Fruit fly (Drosophila melanogaster) whole organism, embryonic: ENCODE data around the gene CG14212.

Experiments
- CG1024 ChIP-seq: fragments of 200-800 bp; sonication (Bioruptor generic); IDR thresholded peaks from 2 replicates; pipeline ENCODE4 v1.3.6; 2022; ENCODE audit warnings: missing biosample characterization, missing genetic modification characterization
- CG10274 ChIP-seq: fragments of 200-800 bp; sonication (Bioruptor generic); optimal IDR thresholded peaks from 3 replicates; lab custom pipeline; 2017; ENCODE audit warnings: missing biosample characterization, mild to moderate bottlenecking, missing genetic modification characterization
- CG10565 ChIP-seq: fragments of 200-800 bp; sonication (Bioruptor generic); optimal IDR thresholded peaks from 3 replicates; lab custom pipeline; 2016; ENCODE audit warnings: missing biosample characterization, mild to moderate bottlenecking, missing genetic modification characterization
- CG11247 ChIP-seq: fragments of 200-800 bp; sonication (Bioruptor generic); IDR thresholded peaks from 2 replicates; pipeline ENCODE4 v1.3.6; 2022; ENCODE audit warnings: missing biosample characterization, missing genetic modification characterization
- CG12942 ChIP-seq: fragments of 200-800 bp; sonication (Bioruptor generic); optimal IDR thresholded peaks from 3 replicates; lab custom pipeline; 2016; ENCODE audit warnings: missing biosample characterization, missing genetic modification characterization
- CG13287 ChIP-seq: fragments of 200-800 bp; sonication (Bioruptor generic); IDR thresholded peaks from 2 replicates; pipeline ENCODE4 v1.3.6; 2022; ENCODE audit warnings: missing biosample characterization, missing genetic modification characterization; ENCODE audit not compliant: partially characterized antibody
- CG17328 ChIP-seq: fragments of 200-800 bp; sonication (Bioruptor generic); IDR thresholded peaks from 2 replicates; pipeline ENCODE4 v1.3.6; 2022; ENCODE audit warnings: missing biosample characterization, missing genetic modification characterization
- CG31388 ChIP-seq: fragments of 200-800 bp; sonication (Bioruptor generic); optimal IDR thresholded peaks from 2 replicates; lab custom pipeline; 2016; ENCODE audit warnings: missing biosample characterization, missing genetic modification characterization
- CG32772 ChIP-seq: fragments of 200-800 bp; sonication (Bioruptor generic); IDR thresholded peaks from 2 replicates; pipeline ENCODE4 v1.3.6; 2022; ENCODE audit warnings: missing biosample characterization, missing genetic modification characterization
- CG34376 ChIP-seq: fragments of 200-800 bp; sonication (Bioruptor generic); optimal IDR thresholded peaks from 2 replicates; lab custom pipeline; 2018; ENCODE audit warnings: missing biosample characterization, mild to moderate bottlenecking, missing genetic modification characterization
- CG4820 ChIP-seq: fragments of 200-800 bp; sonication (Bioruptor generic); optimal IDR thresholded peaks from 3 replicates; lab custom pipeline; 2016; ENCODE audit warnings: missing biosample characterization, missing genetic modification characterization
- CG6689 ChIP-seq: fragments of 200-800 bp; sonication (Bioruptor generic); IDR thresholded peaks from 2 replicates; pipeline ENCODE4 v1.3.6; 2022; ENCODE audit warnings: missing biosample characterization, missing genetic modification characterization
- CG7372 ChIP-seq: fragments of 200-800 bp; sonication (Bioruptor generic); IDR thresholded peaks from 2 replicates; pipeline ENCODE4 v1.3.6; 2022; ENCODE audit warnings: missing biosample characterization, missing genetic modification characterization
- CG7786 ChIP-seq: fragments of 200-800 bp; sonication (Bioruptor generic); optimal IDR thresholded peaks from 2 replicates; lab custom pipeline; 2016; ENCODE audit warnings: missing biosample characterization, missing genetic modification characterization
- CG7928 ChIP-seq: fragments of 200-800 bp; sonication (Bioruptor generic); optimal IDR thresholded peaks from 2 replicates; lab custom pipeline; 2017; ENCODE audit warnings: missing biosample characterization, mild to moderate bottlenecking, missing genetic modification characterization
- CG7987 ChIP-seq: fragments of 200-800 bp; sonication (Bioruptor generic); optimal IDR thresholded peaks from 2 replicates; lab custom pipeline; 2018; ENCODE audit warnings: missing biosample characterization, mild to moderate bottlenecking, missing genetic modification characterization, moderate library complexity
- CG8359 ChIP-seq: fragments of 200-800 bp; sonication (Bioruptor generic); optimal IDR thresholded peaks from 2 replicates; lab custom pipeline; 2017; ENCODE audit warnings: missing biosample characterization, mild to moderate bottlenecking, missing genetic modification characterization, borderline replicate concordance
- CG9215 ChIP-seq: fragments of 200-800 bp; sonication (Bioruptor generic); IDR thresholded peaks from 2 replicates; pipeline ENCODE4 v1.3.6; 2022; ENCODE audit warnings: missing biosample characterization, missing genetic modification characterization
- CG9437 ChIP-seq: fragments of 200-800 bp; sonication (Bioruptor generic); optimal IDR thresholded peaks from 2 replicates; lab custom pipeline; 2018; ENCODE audit warnings: missing biosample characterization, mild to moderate bottlenecking, missing genetic modification characterization
- CoRest ChIP-seq: fragments of 200-800 bp; sonication (Bioruptor generic); optimal IDR thresholded peaks from 3 replicates; lab custom pipeline; 2018; ENCODE audit warnings: missing biosample characterization, mild to moderate bottlenecking, missing genetic modification characterization, moderate library complexity
- Dek ChIP-seq: fragments of 200-800 bp; sonication (Bioruptor generic); optimal IDR thresholded peaks from 3 replicates; lab custom pipeline; 2019; ENCODE audit warnings: missing biosample characterization, mild to moderate bottlenecking, missing genetic modification characterization, moderate library complexity
- Dfd ChIP-seq, 2 experiments: fragments of >200 bp; optimal IDR thresholded peaks; 2 replicates each; lab custom pipeline; 2017; ENCODE audit warnings: missing biosample characterization in 2 of 2, missing genetic modification characterization in 2 of 2
- Doc2 ChIP-seq: fragments of 200-800 bp; sonication (Bioruptor generic); IDR thresholded peaks from 2 replicates; pipeline ENCODE4 v1.3.6; 2022; ENCODE audit warnings: missing biosample characterization, missing genetic modification characterization
- Dp ChIP-seq: fragments of 200-800 bp; sonication (Bioruptor generic); optimal IDR thresholded peaks from 2 replicates; lab custom pipeline; 2018; ENCODE audit warnings: missing biosample characterization, mild to moderate bottlenecking, missing genetic modification characterization, moderate library complexity
- Dref ChIP-seq: fragments of 200-800 bp; sonication (Bioruptor generic); IDR thresholded peaks from 2 replicates; pipeline ENCODE4 v1.3.6; 2022; ENCODE audit warnings: missing biosample characterization, missing genetic modification characterization
- HLH54F ChIP-seq: fragments of 200-800 bp; sonication (Bioruptor generic); optimal IDR thresholded peaks from 3 replicates; lab custom pipeline; 2016; ENCODE audit warnings: missing biosample characterization, missing genetic modification characterization
- Hr51 ChIP-seq, 2 experiments: fragments of 200-800 bp; sonication (Bioruptor generic); optimal IDR thresholded peaks; 2 replicates in 1 of 2; 3 replicates in 1 of 2; lab custom pipeline; 2016 to 2018; ENCODE audit warnings: missing biosample characterization in 2 of 2, missing genetic modification characterization in 2 of 2, mild to moderate bottlenecking in 1 of 2, moderate library complexity in 1 of 2
- Lpt ChIP-seq: fragments of >200 bp; optimal IDR thresholded peaks from 2 replicates; lab custom pipeline; 2018; ENCODE audit warnings: missing biosample characterization, missing genetic modification characterization
- Max ChIP-seq: fragments of 200-800 bp; sonication (Bioruptor generic); optimal IDR thresholded peaks from 2 replicates; lab custom pipeline; 2016; ENCODE audit warnings: missing biosample characterization, mild to moderate bottlenecking, missing genetic modification characterization
- PHDP ChIP-seq: fragments of 200-800 bp; sonication (Bioruptor generic); optimal IDR thresholded peaks from 3 replicates; lab custom pipeline; 2018; ENCODE audit warnings: missing biosample characterization, mild to moderate bottlenecking, missing genetic modification characterization, moderate library complexity
- Sox100B ChIP-seq: fragments of 200-800 bp; sonication (Bioruptor generic); optimal IDR thresholded peaks from 3 replicates; lab custom pipeline; 2018; ENCODE audit warnings: missing biosample characterization, mild to moderate bottlenecking, missing genetic modification characterization
- Spps ChIP-seq: fragments of 200-800 bp; sonication (Bioruptor generic); optimal IDR thresholded peaks from 2 replicates; lab custom pipeline; 2018; ENCODE audit warnings: missing biosample characterization, mild to moderate bottlenecking, missing genetic modification characterization
- ap ChIP-seq: fragments of 200-800 bp; sonication (Bioruptor generic); IDR thresholded peaks from 2 replicates; pipeline ENCODE4 v1.3.6; 2022; ENCODE audit warnings: missing biosample characterization, missing genetic modification characterization
- cad ChIP-seq: fragments of >200 bp; optimal IDR thresholded peaks from 2 replicates; lab custom pipeline; 2017; ENCODE audit warnings: missing biosample characterization, missing genetic modification characterization
- chif ChIP-seq, 2 experiments: fragments of 200-800 bp; sonication (Bioruptor generic); optimal IDR thresholded peaks; 3 replicates each; lab custom pipeline; 2016; ENCODE audit warnings: missing biosample characterization in 2 of 2, missing genetic modification characterization in 2 of 2
- ci ChIP-seq: fragments of 200-800 bp; sonication (Bioruptor generic); IDR thresholded peaks from 3 replicates; pipeline ENCODE4 v1.3.6; 2022; ENCODE audit warnings: missing biosample characterization, missing genetic modification characterization
- crp ChIP-seq, 2 experiments: fragments of 200-800 bp; sonication (Bioruptor generic); optimal IDR thresholded peaks; 2 replicates in 1 of 2; 3 replicates in 1 of 2; lab custom pipeline; 2017; ENCODE audit warnings: missing biosample characterization in 2 of 2, missing genetic modification characterization in 2 of 2, mild to moderate bottlenecking in 1 of 2, moderate library complexity in 1 of 2
- eve ChIP-seq, 2 experiments: fragments of >200 bp; optimal IDR thresholded peaks; 2 replicates each; lab custom pipeline; 2017; ENCODE audit warnings: missing biosample characterization in 2 of 2, missing genetic modification characterization in 2 of 2
- ewg ChIP-seq: fragments of 200-800 bp; sonication (Bioruptor generic); optimal IDR thresholded peaks from 3 replicates; lab custom pipeline; 2017; ENCODE audit warnings: mild to moderate bottlenecking, missing biosample characterization, missing genetic modification reagents, missing genetic modification characterization
- fd3F ChIP-seq: fragments of 200-800 bp; sonication (Bioruptor generic); optimal IDR thresholded peaks from 2 replicates; lab custom pipeline; 2018; ENCODE audit warnings: missing biosample characterization, mild to moderate bottlenecking, missing genetic modification characterization, moderate library complexity
- ftz-f1 ChIP-seq: fragments of 200-800 bp; sonication (Bioruptor generic); optimal IDR thresholded peaks from 2 replicates; lab custom pipeline; 2016; ENCODE audit warnings: missing biosample characterization, missing genetic modification characterization
- gcm ChIP-seq: fragments of 200-800 bp; sonication (Bioruptor generic); optimal IDR thresholded peaks from 2 replicates; lab custom pipeline; 2019; ENCODE audit warnings: missing biosample characterization, mild to moderate bottlenecking, missing genetic modification characterization, moderate library complexity
- hth ChIP-seq: fragments of >200 bp; optimal IDR thresholded peaks from 2 replicates; lab custom pipeline; 2017; ENCODE audit warnings: inconsistent platforms
- lbe ChIP-seq: fragments of 200-800 bp; sonication (Bioruptor generic); optimal IDR thresholded peaks from 2 replicates; lab custom pipeline; 2016; ENCODE audit warnings: missing biosample characterization, mild to moderate bottlenecking, missing genetic modification characterization
- pb ChIP-seq: fragments of 200-800 bp; sonication (Bioruptor generic); optimal IDR thresholded peaks from 3 replicates; lab custom pipeline; 2016; ENCODE audit warnings: missing biosample characterization, missing genetic modification characterization
- run ChIP-seq: fragments of 200-800 bp; sonication (Bioruptor generic); optimal IDR thresholded peaks from 3 replicates; lab custom pipeline; 2018; ENCODE audit warnings: missing biosample characterization, mild to moderate bottlenecking, missing genetic modification characterization
- slbo ChIP-seq: fragments of 200-800 bp; sonication (Bioruptor generic); IDR thresholded peaks from 2 replicates; pipeline ENCODE4 v1.3.6; 2022; ENCODE audit warnings: missing biosample characterization, missing genetic modification characterization
- stwl ChIP-seq: fragments of 200-800 bp; sonication (Bioruptor generic); optimal IDR thresholded peaks from 3 replicates; lab custom pipeline; 2018; ENCODE audit warnings: missing biosample characterization, mild to moderate bottlenecking, missing genetic modification characterization, moderate library complexity
- sug ChIP-seq: fragments of 200-800 bp; optimal IDR thresholded peaks from 2 replicates; lab custom pipeline; 2019; ENCODE audit warnings: missing biosample characterization, mild to moderate bottlenecking, missing genetic modification characterization, moderate library complexity
- unpg ChIP-seq: fragments of 200-800 bp; sonication (Bioruptor generic); optimal IDR thresholded peaks from 3 replicates; lab custom pipeline; 2018; ENCODE audit warnings: missing biosample characterization, mild to moderate bottlenecking, missing genetic modification characterization, moderate library complexity

Gene CG14212

dm6 chrX:19663859-19664728 lies 38.6 kb downstream of the CG14212 start, which contains the start of the genes CG14223 and Ssu72 (continued):
- TF ChIP-seq HLH54F (peak; percentile 7), hth (lab: Kevin White, UChicago) (no peak), gcm (GFP tag; lab: Kevin White, UChicago) (no peak), CG32772 (no peak), CG4820 (GFP tag; lab: Kevin White, UChicago) (no peak), ftz-f1 (no peak), Dref (GFP tag; lab: Robert Waterston, UW) (peak; percentile 66), sug (tag; lab: Kevin White, UChicago) (no peak), Max (no peak), cad (no peak), slbo (GFP tag; lab: Robert Waterston, UW) (peak; percentile 44; the same call in 1 of the 2 replicates), crp (GFP tag; optimal IDR thresholded peaks at IDR 0.05; lab: Kevin White, UChicago) (no peak), CG6689 (GFP tag; lab: Robert Waterston, UW) (no peak), Dek (no peak), CG7786 (no peak), CG7372 (no peak), CG7928 (GFP tag; lab: Kevin White, UChicago) (no peak), CG11247 (GFP tag; lab: Robert Waterston, UW) (no peak), Sox100B (GFP tag; lab: Kevin White, UChicago) (no peak), CG31388 (GFP tag; lab: Kevin White, UChicago) (no peak), CG12942 (no peak), eve (GFP tag; optimal IDR thresholded peaks at IDR 0.05; lab: Kevin White, UChicago) (no peak), lbe (no peak), CG10565 (GFP tag; lab: Kevin White, UChicago) (no peak), CG34376 (GFP tag; lab: Kevin White, UChicago) (no peak), CG9437 (GFP tag; lab: Kevin White, UChicago) (no peak), Dp (GFP tag; lab: Kevin White, UChicago) (peak; percentile 86), Doc2 (GFP tag; lab: Robert Waterston, UW) (no peak), chif (GFP tag; optimal IDR thresholded peaks at IDR 0.05; lab: Kevin White, UChicago) (no peak), Dfd (GFP tag; optimal IDR thresholded peaks at IDR 0.05; lab: Kevin White, UChicago) (no peak), PHDP (tag; lab: Kevin White, UChicago) (no peak), CG17328 (no peak), ci (no peak), unpg (no peak), CG9215 (GFP tag; lab: Robert Waterston, UW) (no peak), fd3F (GFP tag; lab: Kevin White, UChicago) (no peak), pb (GFP tag; lab: Kevin White, UChicago) (no peak), CoRest (tag; lab: Kevin White, UChicago) (no peak), run (tag; lab: Kevin White, UChicago) (no peak), stwl (tag; lab: Kevin White, UChicago) (peak; percentile 22), CG13287 (peak; percentile 84), Hr51 (GFP tag; optimal IDR thresholded peaks at IDR 0.05; lab: Kevin White, UChicago) (no peak), ewg (GFP tag; lab: Kevin White, UChicago) (no peak), Lpt (no peak), Spps (tag; lab: Kevin White, UChicago) (no peak), ap (GFP tag; lab: Robert Waterston, UW) (no peak), CG8359 (GFP tag; lab: Kevin White, UChicago) (no peak), CG10274 (GFP tag; lab: Kevin White, UChicago) (no peak), CG7987 (GFP tag; lab: Kevin White, UChicago) (no peak), CG1024 (GFP tag; lab: Robert Waterston, UW) (no peak)
